Fruit fly (Drosophila melanogaster) Kc167 (cell line): ENCODE measurements around the gene CG42554.

Source experiments
- Myc ChIP-seq: fragments of >200 bp; optimal IDR thresholded peaks from 2 replicates; lab custom pipeline; 2017; ENCODE audit warnings: missing external identifiers
- Sin3A ChIP-seq: fragments of >200 bp; optimal IDR thresholded peaks from 2 replicates; lab custom pipeline; 2018; ENCODE audit warnings: missing external identifiers
- h ChIP-seq: fragments of >200 bp; optimal IDR thresholded peaks from 3 replicates; lab custom pipeline; 2018; ENCODE audit warnings: missing external identifiers
- insv ChIP-seq: fragments of >200 bp; optimal IDR thresholded peaks from 3 replicates; lab custom pipeline; 2018; ENCODE audit warnings: missing external identifiers
- psq ChIP-seq: fragments of >200 bp; optimal IDR thresholded peaks from 2 replicates; lab custom pipeline; 2017; ENCODE audit warnings: missing external identifiers
- ttk ChIP-seq: sonication (Bioruptor generic); optimal IDR thresholded peaks from 2 replicates; lab custom pipeline; 2017; ENCODE audit warnings: missing external identifiers

dm6 chr3L:841260-841659 is 5.8 kb downstream of the CG42554 start, which contains the start of the genes JMJD5 and Gr61a:
- TF ChIP-seq insv (lab: Kevin White, UChicago): no peak
- no peak for TF ChIP-seq Myc (lab: Kevin White, UChicago)
- TF ChIP-seq ttk (lab: Kevin White, UChicago): no peak
- no peak for TF ChIP-seq psq
- TF ChIP-seq h (lab: Kevin White, UChicago): no peak
- no peak for TF ChIP-seq Sin3A (lab: Kevin White, UChicago)
